Worm (Caenorhabditis elegans): ENCODE data around the gene Y39B6A.30.
A peak's percentile ranks its signal among the peaks of the same experiment; 100 is the strongest.

Gene Y39B6A.30

ce11 chrV:18981736-18982135 lies 32.6 kb upstream of the Y39B6A.30 start:
- TF ChIP-seq efl-1 (optimal IDR thresholded peaks at IDR 0.05) (no peak), efl-1 (GFP tag; optimal IDR thresholded peaks at IDR 0.05 in 1 of 2) (peak in 1 of 2 experiments; percentile 50), ceh-63 (GFP tag; optimal IDR thresholded peaks at IDR 0.05) (no peak)

ce11 chrV:18986103-18986502 lies 28.3 kb upstream of the Y39B6A.30 start:
- TF ChIP-seq xbp-1 (tag; optimal IDR thresholded peaks at IDR 0.05) (no peak), blmp-1 (tag; optimal IDR thresholded peaks at IDR 0.05) (no peak), hpl-2 (GFP tag; optimal IDR thresholded peaks at IDR 0.05) (no peak), efl-1 (optimal IDR thresholded peaks at IDR 0.05) (no peak), efl-1 (GFP tag; optimal IDR thresholded peaks at IDR 0.05 in 1 of 2) (no peak), ama-1 (optimal IDR thresholded peaks at IDR 0.05) (no peak), grh-1 (GFP tag; IDR thresholded peaks at IDR 0.05) (no peak), swsn-7 (tag; optimal IDR thresholded peaks at IDR 0.05) (no peak), zip-4 (GFP tag; optimal IDR thresholded peaks at IDR 0.05) (no peak), C34B4.2 (tag; optimal IDR thresholded peaks at IDR 0.05) (no peak), unc-86 (tag; optimal IDR thresholded peaks at IDR 0.05) (no peak), alr-1 (tag; optimal IDR thresholded peaks at IDR 0.05; ENCODE audit: borderline replicate concordance) (no peak), hlh-17 (GFP tag; optimal IDR thresholded peaks at IDR 0.05; ENCODE audit: borderline replicate concordance) (no peak), rnt-1 (tag; optimal IDR thresholded peaks at IDR 0.05) (no peak), nhr-77 (tag; optimal IDR thresholded peaks at IDR 0.05) (no peak), aha-1 (tag; optimal IDR thresholded peaks at IDR 0.05) (no peak), hlh-4 (tag; optimal IDR thresholded peaks at IDR 0.05) (no peak)

- peak; percentile 67 for TF ChIP-seq nhr-20 (tag; optimal IDR thresholded peaks at IDR 0.05)
- peak; percentile 42 for TF ChIP-seq blmp-1 (tag; optimal IDR thresholded peaks at IDR 0.05)
- peak; percentile 38 for TF ChIP-seq lin-15B (tag; optimal IDR thresholded peaks at IDR 0.05)
- no peak for TF ChIP-seq lin-14 (GFP tag; optimal IDR thresholded peaks at IDR 0.05)
- peak; percentile 43 for TF ChIP-seq fkh-4 (tag; optimal IDR thresholded peaks at IDR 0.05; ENCODE audit: borderline replicate concordance)
- peak; percentile 88 for TF ChIP-seq mep-1 (tag; optimal IDR thresholded peaks at IDR 0.05)
- no peak for TF ChIP-seq unc-30 (tag; optimal IDR thresholded peaks at IDR 0.05)
- peak; percentile 67 for TF ChIP-seq skn-1 (tag; optimal IDR thresholded peaks at IDR 0.05)
- TF ChIP-seq ceh-88 (GFP tag; IDR thresholded peaks at IDR 0.05), result no peak
- peak; percentile 75 for TF ChIP-seq xbp-1 (tag; optimal IDR thresholded peaks at IDR 0.05)
- TF ChIP-seq sup-37 (GFP tag; optimal IDR thresholded peaks at IDR 0.05), result peak; percentile 53
- no peak for TF ChIP-seq nhr-28 (tag; optimal IDR thresholded peaks at IDR 0.05)
- peak; percentile 53 for TF ChIP-seq aly-2 (tag; optimal IDR thresholded peaks at IDR 0.05)
- peak; percentile 70 to 82 for TF ChIP-seq efl-1 (optimal IDR thresholded peaks at IDR 0.05)
- peak; percentile 79 to 98 for TF ChIP-seq efl-1 (GFP tag; optimal IDR thresholded peaks at IDR 0.05 in 1 of 2)
- no peak for TF ChIP-seq egl-27 (tag; optimal IDR thresholded peaks at IDR 0.05)
- TF ChIP-seq hpl-2 (GFP tag; optimal IDR thresholded peaks at IDR 0.05), result peak; percentile 9
- no peak for TF ChIP-seq ets-5 (GFP tag; IDR thresholded peaks at IDR 0.05)
- TF ChIP-seq Y116A8C.19 (tag; optimal IDR thresholded peaks at IDR 0.05; ENCODE audit: borderline replicate concordance), result no peak
- TF ChIP-seq nhr-237 (tag; optimal IDR thresholded peaks at IDR 0.05), result peak; percentile 17
- peak in 1 of 2 experiments; percentile 46 for TF ChIP-seq ztf-11 (tag; optimal IDR thresholded peaks at IDR 0.05)
- TF ChIP-seq swsn-7 (tag; optimal IDR thresholded peaks at IDR 0.05), result peak; percentile 82
- no peak for TF ChIP-seq nhr-76 (tag; optimal IDR thresholded peaks at IDR 0.05)
- peak; percentile 55; the same call in 1 of the 2 replicates for TF ChIP-seq unc-98 (GFP tag; IDR thresholded peaks at IDR 0.05)
- TF ChIP-seq pag-3 (tag; optimal IDR thresholded peaks at IDR 0.05; ENCODE audit: borderline replicate concordance, insufficient read depth), result no peak
- TF ChIP-seq dsc-1 (tag; optimal IDR thresholded peaks at IDR 0.05), result peak; percentile 77
- TF ChIP-seq unc-62 (GFP tag; optimal IDR thresholded peaks at IDR 0.05), result no peak
- TF ChIP-seq nhr-85 (tag), result peak; percentile 85
- no peak for TF ChIP-seq tlp-1 (tag; optimal IDR thresholded peaks at IDR 0.05)
- TF ChIP-seq elt-2 (tag; optimal IDR thresholded peaks at IDR 0.05), result peak; percentile 53
- TF ChIP-seq pqm-1 (tag; optimal IDR thresholded peaks at IDR 0.05), result no peak
- TF ChIP-seq unc-130 (tag; optimal IDR thresholded peaks at IDR 0.05), result peak; percentile 67
- TF ChIP-seq snpc-4 (tag; optimal IDR thresholded peaks at IDR 0.05), result peak; percentile 62
- TF ChIP-seq hlh-4 (tag; optimal IDR thresholded peaks at IDR 0.05), result no peak
- peak; percentile 75 for TF ChIP-seq jun-1 (tag; optimal IDR thresholded peaks at IDR 0.05)
- TF ChIP-seq pax-3 (tag; optimal IDR thresholded peaks at IDR 0.05), result no peak
- TF ChIP-seq C16A3.4 (tag; optimal IDR thresholded peaks at IDR 0.05), result peak; percentile 43
- peak; percentile 70 for TF ChIP-seq grh-1 (GFP tag; IDR thresholded peaks at IDR 0.05)
These were observed 24.0 kb upstream of the Y39B6A.30 start, which contains the start of the genes reps-1 and Y39B6A.37 for ce11 chrV:18990238-18990901. Gene reps-1 (minus strand): TSS chrV:18990500. Gene Y39B6A.37 (plus strand): TSS chrV:18990851.
